Fruit fly (Drosophila melanogaster) Kc167 (cell line): ENCODE data around the gene CG18747.

Experiments used
- Myc ChIP-seq: fragments of >200 bp; optimal IDR thresholded peaks from 2 replicates; lab custom pipeline; 2017; ENCODE audit warnings: missing external identifiers
- h ChIP-seq: fragments of >200 bp; optimal IDR thresholded peaks from 3 replicates; lab custom pipeline; 2018; ENCODE audit warnings: missing external identifiers
- insv ChIP-seq: fragments of >200 bp; optimal IDR thresholded peaks from 3 replicates; lab custom pipeline; 2018; ENCODE audit warnings: missing external identifiers
- psq ChIP-seq: fragments of >200 bp; optimal IDR thresholded peaks from 2 replicates; lab custom pipeline; 2017; ENCODE audit warnings: missing external identifiers
- ttk ChIP-seq: sonication (Bioruptor generic); optimal IDR thresholded peaks from 2 replicates; lab custom pipeline; 2017; ENCODE audit warnings: missing external identifiers

DNA sequence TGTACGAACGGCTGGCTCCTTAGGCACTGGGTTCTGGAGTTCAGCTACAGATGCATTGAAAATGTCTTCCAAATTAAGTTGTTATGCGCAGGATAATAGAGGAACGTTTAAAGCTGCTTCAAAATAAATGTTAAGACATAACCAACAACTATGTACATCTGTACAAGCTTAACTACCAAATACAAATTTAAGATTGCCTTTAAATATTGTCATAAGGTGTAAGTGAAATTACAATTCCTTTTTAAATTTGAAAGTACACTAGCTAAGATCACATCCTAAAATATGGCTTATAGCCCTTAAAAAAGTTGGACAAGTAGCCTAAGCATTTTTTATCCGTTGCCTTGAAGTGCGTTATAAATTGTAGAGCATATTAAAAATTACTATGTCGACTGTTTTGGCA, 28.3 kb upstream of the CG18747 start, which contains the start of gene CG31473:
- no peak for TF ChIP-seq Myc (lab: Kevin White, UChicago)
- TF ChIP-seq psq (lab: Kevin White, UChicago) = no peak
- TF ChIP-seq ttk (lab: Kevin White, UChicago) = no peak
- no peak for TF ChIP-seq insv (lab: Kevin White, UChicago)
- TF ChIP-seq h = no peak
